Fruit fly (Drosophila melanogaster) whole organism, embryonic: ENCODE measurements around the gene Cwc25.

Source experiments
- Atf3 ChIP-seq: fragments of 200-800 bp; sonication (Bioruptor generic); optimal IDR thresholded peaks from 3 replicates; lab custom pipeline; 2016; ENCODE audit warnings: missing biosample characterization, missing genetic modification characterization
- Awh ChIP-seq: fragments of 200-800 bp; sonication (Bioruptor generic); IDR thresholded peaks from 2 replicates; pipeline ENCODE4, ENCODE4 v1.3.6; 2022; ENCODE audit warnings: missing biosample characterization, missing genetic modification characterization
- CG10654 ChIP-seq: fragments of 200-800 bp; sonication (Bioruptor generic); optimal IDR thresholded peaks from 2 replicates; lab custom pipeline; 2016; ENCODE audit warnings: missing biosample characterization, missing genetic modification characterization
- CG11085 ChIP-seq: fragments of 200-800 bp; sonication (Bioruptor generic); IDR thresholded peaks from 2 replicates; pipeline ENCODE4 v1.3.6; 2022; ENCODE audit warnings: missing biosample characterization, missing genetic modification characterization
- CG13424 ChIP-seq: fragments of 200-800 bp; sonication (Bioruptor generic); optimal IDR thresholded peaks from 2 replicates; lab custom pipeline; 2019; ENCODE audit warnings: missing biosample characterization, mild to moderate bottlenecking, missing genetic modification characterization, moderate library complexity
- CG13894 ChIP-seq: fragments of 200-800 bp; sonication (Bioruptor generic); optimal IDR thresholded peaks from 3 replicates; lab custom pipeline; 2018; ENCODE audit warnings: missing biosample characterization, mild to moderate bottlenecking, missing genetic modification characterization, moderate library complexity
- CG14710 ChIP-seq: fragments of 200-800 bp; sonication (Bioruptor generic); optimal IDR thresholded peaks from 3 replicates; lab custom pipeline; 2019; ENCODE audit warnings: missing biosample characterization, mild to moderate bottlenecking, missing genetic modification characterization, moderate library complexity
- CG15073 ChIP-seq: fragments of 200-800 bp; sonication (Bioruptor generic); optimal IDR thresholded peaks from 2 replicates; lab custom pipeline; 2016; ENCODE audit warnings: missing biosample characterization, missing genetic modification characterization
- CG17802 ChIP-seq: fragments of 200-800 bp; sonication (Bioruptor generic); optimal IDR thresholded peaks from 2 replicates; lab custom pipeline; 2018; ENCODE audit warnings: missing biosample characterization, mild to moderate bottlenecking, missing genetic modification characterization, moderate library complexity
- CG30020 ChIP-seq: fragments of 200-800 bp; optimal IDR thresholded peaks from 2 replicates; lab custom pipeline; 2019; ENCODE audit warnings: missing biosample characterization, mild to moderate bottlenecking, missing genetic modification characterization, moderate library complexity
- CG31224 ChIP-seq: fragments of 200-800 bp; sonication (Bioruptor generic); IDR thresholded peaks from 2 replicates; pipeline ENCODE4 v1.3.6; 2022; ENCODE audit warnings: missing biosample characterization, missing genetic modification characterization
- CG4404 ChIP-seq: fragments of 200-800 bp; sonication (Bioruptor generic); IDR thresholded peaks from 2 replicates; pipeline ENCODE4 v1.3.6; 2022; ENCODE audit warnings: missing biosample characterization, missing genetic modification characterization
- CG4617 ChIP-seq: fragments of 200-800 bp; sonication (Bioruptor generic); optimal IDR thresholded peaks from 3 replicates; lab custom pipeline; 2016; ENCODE audit warnings: missing biosample characterization, missing genetic modification characterization, borderline replicate concordance
- CG6683 ChIP-seq: fragments of 200-800 bp; sonication (Bioruptor generic); optimal IDR thresholded peaks from 2 replicates; lab custom pipeline; 2017; ENCODE audit warnings: missing biosample characterization, mild to moderate bottlenecking, missing genetic modification characterization, missing genetic modification reagents
- CG8281 ChIP-seq: fragments of 200-800 bp; sonication (Bioruptor generic); optimal IDR thresholded peaks from 2 replicates; lab custom pipeline; 2018; ENCODE audit warnings: missing biosample characterization, mild to moderate bottlenecking, missing genetic modification characterization, moderate library complexity
- CG8924 ChIP-seq: fragments of 200-800 bp; optimal IDR thresholded peaks from 3 replicates; lab custom pipeline; 2019; ENCODE audit warnings: missing biosample characterization, mild to moderate bottlenecking, missing genetic modification characterization, moderate library complexity
- CG8944 ChIP-seq: fragments of 200-800 bp; sonication (Bioruptor generic); optimal IDR thresholded peaks from 3 replicates; lab custom pipeline; 2016; ENCODE audit warnings: missing biosample characterization, missing genetic modification characterization
- CG9215 ChIP-seq: fragments of 200-800 bp; sonication (Bioruptor generic); IDR thresholded peaks from 2 replicates; pipeline ENCODE4 v1.3.6; 2022; ENCODE audit warnings: missing biosample characterization, missing genetic modification characterization
- CG9727 ChIP-seq: fragments of 200-800 bp; sonication (Bioruptor generic); optimal IDR thresholded peaks from 3 replicates; lab custom pipeline; 2017; ENCODE audit warnings: missing biosample characterization, mild to moderate bottlenecking, missing genetic modification characterization
- H2.0 ChIP-seq: fragments of 200-800 bp; sonication (Bioruptor generic); IDR thresholded peaks from 2 replicates; pipeline ENCODE4 v1.3.6; 2022; ENCODE audit warnings: missing biosample characterization, missing genetic modification characterization
- Hand ChIP-seq: fragments of 200-800 bp; sonication (Bioruptor generic); optimal IDR thresholded peaks from 2 replicates; lab custom pipeline; 2017; ENCODE audit warnings: mild to moderate bottlenecking, missing biosample characterization, missing genetic modification reagents, missing genetic modification characterization
- Hmx ChIP-seq: fragments of 200-800 bp; sonication (Bioruptor generic); optimal IDR thresholded peaks from 2 replicates; lab custom pipeline; 2016; ENCODE audit warnings: missing biosample characterization, missing genetic modification characterization
- Lpt ChIP-seq: fragments of >200 bp; optimal IDR thresholded peaks from 2 replicates; lab custom pipeline; 2018; ENCODE audit warnings: missing biosample characterization, missing genetic modification characterization
- Sry-δ ChIP-seq: fragments of 200-800 bp; sonication (Bioruptor generic); optimal IDR thresholded peaks from 2 replicates; lab custom pipeline; 2016; ENCODE audit warnings: missing biosample characterization, missing genetic modification characterization
- Ssrp ChIP-seq: fragments of 200-800 bp; sonication (Bioruptor generic); optimal IDR thresholded peaks from 2 replicates; lab custom pipeline; 2018; ENCODE audit warnings: missing biosample characterization, mild to moderate bottlenecking, missing genetic modification characterization, moderate library complexity
- Taf1 ChIP-seq: fragments of 200-800 bp; sonication (Bioruptor generic); IDR thresholded peaks from 2 replicates; pipeline ENCODE4 v1.3.6; 2022; ENCODE audit warnings: missing biosample characterization, missing genetic modification characterization
- aop ChIP-seq: fragments of 200-800 bp; sonication (Bioruptor generic); IDR thresholded peaks from 2 replicates; pipeline ENCODE4 v1.3.6; 2022; ENCODE audit warnings: missing biosample characterization, missing genetic modification characterization
- az2 ChIP-seq: fragments of 200-800 bp; sonication (Bioruptor generic); optimal IDR thresholded peaks from 3 replicates; lab custom pipeline; 2016; ENCODE audit warnings: missing biosample characterization, missing genetic modification characterization
- bbx ChIP-seq: fragments of 200-800 bp; sonication (Bioruptor generic); IDR thresholded peaks from 2 replicates; pipeline ENCODE4 v1.3.6; 2022; ENCODE audit warnings: missing biosample characterization, missing genetic modification characterization; ENCODE audit not compliant: partially characterized antibody
- btn ChIP-seq: fragments of 200-800 bp; sonication (Bioruptor generic); optimal IDR thresholded peaks from 2 replicates; lab custom pipeline; 2016; ENCODE audit warnings: missing biosample characterization, missing genetic modification characterization
- chif ChIP-seq, 2 experiments: fragments of 200-800 bp; sonication (Bioruptor generic); optimal IDR thresholded peaks; 3 replicates each; lab custom pipeline; 2016; ENCODE audit warnings: missing biosample characterization in 2 of 2, missing genetic modification characterization in 2 of 2
- chinmo ChIP-seq: fragments of 200-800 bp; sonication (Bioruptor generic); IDR thresholded peaks from 4 replicates; pipeline ENCODE4 v1.3.6; 2022; ENCODE audit warnings: missing biosample characterization, missing genetic modification characterization; ENCODE audit not compliant: partially characterized antibody
- crp ChIP-seq, 2 experiments: fragments of 200-800 bp; sonication (Bioruptor generic); optimal IDR thresholded peaks; 2 replicates in 1 of 2; 3 replicates in 1 of 2; lab custom pipeline; 2017; ENCODE audit warnings: missing biosample characterization in 2 of 2, missing genetic modification characterization in 2 of 2, mild to moderate bottlenecking in 1 of 2, moderate library complexity in 1 of 2
- dmrt99B ChIP-seq: fragments of 200-800 bp; sonication (Bioruptor generic); optimal IDR thresholded peaks from 2 replicates; lab custom pipeline; 2018; ENCODE audit warnings: missing biosample characterization, mild to moderate bottlenecking, missing genetic modification characterization, moderate library complexity
- ftz-f1 ChIP-seq: fragments of 200-800 bp; sonication (Bioruptor generic); optimal IDR thresholded peaks from 2 replicates; lab custom pipeline; 2016; ENCODE audit warnings: missing biosample characterization, missing genetic modification characterization
- gcm2 ChIP-seq: fragments of 200-800 bp; sonication (Bioruptor generic); optimal IDR thresholded peaks from 2 replicates; lab custom pipeline; 2016; ENCODE audit warnings: missing biosample characterization, missing genetic modification characterization
- grau ChIP-seq: fragments of 200-800 bp; optimal IDR thresholded peaks from 3 replicates; lab custom pipeline; 2019; ENCODE audit warnings: missing biosample characterization, mild to moderate bottlenecking, missing genetic modification characterization, moderate library complexity
- insv ChIP-seq, 2 experiments: fragments of 200-800 bp; sonication (Bioruptor generic); optimal IDR thresholded peaks; 3 replicates each; lab custom pipeline; 2016 to 2018; ENCODE audit warnings: missing biosample characterization in 2 of 2, missing genetic modification characterization in 2 of 2
- jigr1 ChIP-seq: fragments of 200-800 bp; sonication (Bioruptor generic); IDR thresholded peaks from 3 replicates; pipeline ENCODE4 v1.3.6; 2022; ENCODE audit warnings: missing biosample characterization, missing genetic modification characterization
- lab ChIP-seq: fragments of 200-800 bp; sonication (Bioruptor generic); optimal IDR thresholded peaks from 3 replicates; lab custom pipeline; 2017; ENCODE audit warnings: missing biosample characterization, missing genetic modification characterization, mild to moderate bottlenecking, moderate library complexity, missing genetic modification reagents
- odd ChIP-seq: fragments of 200-800 bp; sonication (Bioruptor generic); optimal IDR thresholded peaks from 2 replicates; lab custom pipeline; 2017; ENCODE audit warnings: missing biosample characterization, mild to moderate bottlenecking, missing genetic modification characterization
- pho ChIP-seq: fragments of 200-800 bp; sonication (Bioruptor generic); optimal IDR thresholded peaks from 2 replicates; lab custom pipeline; 2016; ENCODE audit warnings: missing biosample characterization, missing genetic modification characterization
- scrt ChIP-seq: fragments of 200-800 bp; sonication (Bioruptor generic); optimal IDR thresholded peaks from 2 replicates; lab custom pipeline; 2018; ENCODE audit warnings: missing biosample characterization, mild to moderate bottlenecking, missing genetic modification characterization, moderate library complexity
- sisA ChIP-seq: fragments of 200-800 bp; sonication (Bioruptor generic); IDR thresholded peaks from 2 replicates; pipeline ENCODE4 v1.3.6; 2022; ENCODE audit warnings: missing biosample characterization, missing genetic modification characterization
- tll ChIP-seq, 2 experiments: fragments of 200-800 bp in 1 of 2; fragments of >200 bp in 1 of 2; sonication (Bioruptor generic) in 1 of 2; optimal IDR thresholded peaks; 2 replicates each; lab custom pipeline; 2017 to 2019; ENCODE audit warnings: missing biosample characterization in 2 of 2, missing genetic modification characterization in 2 of 2, mild to moderate bottlenecking in 1 of 2, moderate library complexity in 1 of 2
- trh ChIP-seq: fragments of 200-800 bp; sonication (Bioruptor generic); optimal IDR thresholded peaks from 2 replicates; lab custom pipeline; 2016; ENCODE audit warnings: missing biosample characterization, missing genetic modification characterization
- twi ChIP-seq: fragments of 200-800 bp; optimal IDR thresholded peaks from 2 replicates; lab custom pipeline; 2019; ENCODE audit warnings: missing biosample characterization, mild to moderate bottlenecking, missing genetic modification characterization, moderate library complexity
- usp ChIP-seq: fragments of >200 bp; optimal IDR thresholded peaks from 2 replicates; lab custom pipeline; 2017; ENCODE audit warnings: missing biosample characterization, missing genetic modification characterization
- vvl ChIP-seq: fragments of 200-800 bp; sonication (Bioruptor generic); IDR thresholded peaks from 2 replicates; pipeline ENCODE4 v1.3.6; 2022; ENCODE audit warnings: missing biosample characterization, missing genetic modification characterization
- wor ChIP-seq: fragments of 200-800 bp; sonication (Bioruptor generic); IDR thresholded peaks from 2 replicates; pipeline ENCODE4 v1.3.6; 2022; ENCODE audit warnings: missing biosample characterization, missing genetic modification characterization

Cwc25 gene

dm6 chr2L:2769476-2770185 lies 24.7 kb downstream of the Cwc25 start, which contains the start of the genes colt and HINT1 (continued):
- TF ChIP-seq CG8924 = peak; percentile 75
- peak; percentile 80; the same call in 1 of the 3 replicates for TF ChIP-seq jigr1 (GFP tag; lab: Robert Waterston, UW)
- TF ChIP-seq CG13894 (tag; lab: Kevin White, UChicago) = peak; percentile 67
- TF ChIP-seq sisA (GFP tag; lab: Robert Waterston, UW) = no peak
- TF ChIP-seq crp (GFP tag; optimal IDR thresholded peaks at IDR 0.05; lab: Kevin White, UChicago) = peak in 1 of 2 experiments; percentile 54
- TF ChIP-seq CG10654 (GFP tag; lab: Kevin White, UChicago) = no peak
- TF ChIP-seq gcm2 (GFP tag; lab: Kevin White, UChicago) = no peak
- TF ChIP-seq chinmo = 0 out of 4 replicates have a peak, but pooled peaks have one; percentile 46
- no peak for TF ChIP-seq ftz-f1 (GFP tag; lab: Kevin White, UChicago)
- peak; percentile 72 for TF ChIP-seq CG30020 (tag; lab: Kevin White, UChicago)
- no peak for TF ChIP-seq CG8944 (GFP tag; lab: Kevin White, UChicago)
- no peak for TF ChIP-seq CG11085
- TF ChIP-seq scrt (GFP tag; lab: Kevin White, UChicago) = peak; percentile 19
- no peak for TF ChIP-seq Awh (GFP tag; lab: Robert Waterston, UW)
- TF ChIP-seq aop (GFP tag; lab: Robert Waterston, UW) = no peak
- TF ChIP-seq CG31224 = no peak
- TF ChIP-seq Atf3 (GFP tag; lab: Kevin White, UChicago) = no peak
- no peak for TF ChIP-seq Taf1 (GFP tag; lab: Robert Waterston, UW)
- no peak for TF ChIP-seq Hand (GFP tag; lab: Kevin White, UChicago)
- TF ChIP-seq chif (GFP tag; optimal IDR thresholded peaks at IDR 0.05; lab: Kevin White, UChicago) = no peak
- no peak for TF ChIP-seq Hmx (GFP tag; lab: Kevin White, UChicago)
- no peak for TF ChIP-seq CG15073 (GFP tag; lab: Kevin White, UChicago)
- TF ChIP-seq Sry-δ (GFP tag; lab: Kevin White, UChicago) = peak; percentile 41
- peak; percentile 38 for TF ChIP-seq grau
- TF ChIP-seq Lpt (GFP tag; lab: Kevin White, UChicago) = no peak
- peak; percentile 57 for TF ChIP-seq vvl (GFP tag; lab: Robert Waterston, UW)
- TF ChIP-seq insv (GFP tag; optimal IDR thresholded peaks at IDR 0.05; lab: Kevin White, UChicago) = peak in 1 of 2 experiments; percentile 33
- no peak for TF ChIP-seq odd (GFP tag; lab: Kevin White, UChicago)
- TF ChIP-seq btn = no peak
- no peak for TF ChIP-seq CG9215
- TF ChIP-seq dmrt99B (tag; lab: Kevin White, UChicago) = no peak
- peak; percentile 46 for TF ChIP-seq twi
- TF ChIP-seq wor = no peak
- TF ChIP-seq az2 (GFP tag; lab: Kevin White, UChicago) = no peak
- no peak for TF ChIP-seq Ssrp (tag; lab: Kevin White, UChicago)
- no peak for TF ChIP-seq trh (GFP tag; lab: Kevin White, UChicago)
- TF ChIP-seq H2.0 (GFP tag; lab: Robert Waterston, UW) = no peak
- peak; percentile 9; the same call in 1 of the 2 replicates for TF ChIP-seq bbx (GFP tag; lab: Robert Waterston, UW)
- no peak for TF ChIP-seq CG6683 (GFP tag; lab: Kevin White, UChicago)
- no peak for TF ChIP-seq CG4404 (GFP tag; lab: Robert Waterston, UW)
- TF ChIP-seq tll (GFP tag; optimal IDR thresholded peaks at IDR 0.05; lab: Kevin White, UChicago) = peak in 1 of 2 experiments; percentile 3
- TF ChIP-seq CG9727 (GFP tag; lab: Kevin White, UChicago) = no peak
- peak; percentile 8 for TF ChIP-seq CG13424 (tag; lab: Kevin White, UChicago)
- TF ChIP-seq CG17802 = no peak
- TF ChIP-seq CG4617 (GFP tag; lab: Kevin White, UChicago) = peak; percentile 99
- peak; percentile 70 for TF ChIP-seq CG14710
- no peak for TF ChIP-seq CG8281
- TF ChIP-seq lab = peak; percentile 15
- peak; percentile 18 for TF ChIP-seq pho (GFP tag; lab: Kevin White, UChicago)
- TF ChIP-seq usp (GFP tag; lab: Kevin White, UChicago) = no peak
